Fruit fly (Drosophila melanogaster): ENCODE results near the gene ND-15.

The ND-15 gene

dm6 chr2L:114429-114828 is at the start of gene ND-15:
Gene ND-15 (plus strand): TSS chr2L:114726.
- TF ChIP-seq CG17801 (GFP tag; optimal IDR thresholded peaks at IDR 0.05; ENCODE audit: partially characterized antibody): no peak

DNA sequence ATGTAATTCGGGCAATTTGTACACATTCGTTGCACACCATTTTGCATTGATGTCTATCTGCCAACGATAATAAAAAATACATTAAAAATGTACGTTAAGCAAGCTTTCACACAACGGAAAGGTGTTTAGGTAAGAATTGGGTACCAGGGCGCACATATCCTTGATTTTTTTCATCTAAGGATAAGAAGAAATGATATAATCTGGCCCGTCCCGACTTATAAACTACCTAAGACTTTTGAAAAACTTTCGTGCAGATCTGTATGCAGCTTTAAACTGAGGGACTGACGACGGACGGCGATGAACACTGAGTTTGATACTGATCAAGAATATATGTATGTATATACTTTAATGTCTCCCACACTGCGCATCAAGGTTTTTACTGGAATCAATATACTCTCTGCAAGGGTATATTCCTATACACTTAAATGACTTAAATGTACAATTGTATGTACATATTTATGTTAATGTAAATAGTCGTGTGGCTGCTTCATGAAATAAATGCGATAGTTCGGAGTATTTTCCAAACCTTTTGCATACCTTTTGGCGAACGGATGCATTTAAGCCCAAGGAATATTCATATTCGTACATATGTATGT is 49.1 kb upstream of the ND-15 start, which contains the start of gene Cda5:
Cda5 (minus strand) TSS at position 51 of the 596 bp plus-strand sequence.
- TF ChIP-seq CG17801 (GFP tag; optimal IDR thresholded peaks at IDR 0.05; ENCODE audit: partially characterized antibody): no peak

DNA sequence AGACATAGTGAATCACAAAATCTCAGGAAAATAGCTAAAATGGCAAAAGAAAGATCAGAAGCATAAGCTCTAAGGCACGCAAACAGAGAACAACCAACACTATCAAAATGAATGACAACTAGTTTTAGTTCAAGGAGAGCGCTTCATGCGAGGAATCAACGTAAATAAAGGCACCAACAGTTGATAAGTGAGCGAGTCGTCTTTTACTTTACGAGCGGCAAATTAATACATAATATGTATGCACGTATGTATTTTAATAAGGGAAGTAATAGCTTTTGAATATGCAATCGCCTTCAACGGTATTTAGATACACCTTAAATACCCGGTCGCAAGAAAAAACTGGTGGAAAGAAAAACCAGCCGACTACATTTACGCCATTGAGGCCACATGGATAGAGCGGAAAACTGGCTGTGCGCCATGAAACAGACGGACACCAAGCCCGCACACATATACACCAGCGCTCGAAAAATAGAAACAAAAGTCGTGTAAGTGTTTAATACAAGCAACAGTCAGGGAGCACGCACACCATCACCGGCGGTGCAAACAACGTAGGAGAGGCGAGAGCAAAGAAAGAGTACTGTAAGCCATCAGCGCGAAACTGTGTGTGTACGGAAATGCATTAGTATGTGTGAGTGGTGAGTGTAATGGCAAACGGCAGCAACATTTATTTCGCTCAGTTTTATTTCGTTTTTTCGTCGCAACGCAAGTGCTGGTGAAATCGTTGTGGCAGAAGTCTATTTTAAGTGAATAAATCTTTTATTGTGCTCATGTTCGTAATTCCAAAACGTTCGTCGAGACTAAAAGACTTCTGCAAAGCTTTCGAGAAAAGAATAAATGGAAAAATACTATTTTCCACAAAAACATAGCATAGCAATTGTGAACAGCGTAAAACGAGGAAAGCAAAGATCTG is 47.9 kb upstream of the ND-15 start, which contains the start of gene dbr:
dbr (plus strand) TSS at position 114 of the 910 bp plus-strand sequence.
- peak; percentile 27 for TF ChIP-seq CG17801 (GFP tag; optimal IDR thresholded peaks at IDR 0.05; ENCODE audit: partially characterized antibody)

- TF ChIP-seq CG17801 (GFP tag; optimal IDR thresholded peaks at IDR 0.05; ENCODE audit: partially characterized antibody): no peak
These were observed 47.3 kb upstream of the ND-15 start for dm6 chr2L:67279-67657.

- TF ChIP-seq CG17801 (GFP tag; optimal IDR thresholded peaks at IDR 0.05; ENCODE audit: partially characterized antibody): no peak
These were observed 45.0 kb upstream of the ND-15 start for dm6 chr2L:69560-69959.

dm6 chr2L:71457-71856 is 43.1 kb upstream of the ND-15 start, which contains the start of gene galectin:
Gene galectin (plus strand): TSS chr2L:71757.
- TF ChIP-seq CG17801 (GFP tag; optimal IDR thresholded peaks at IDR 0.05; ENCODE audit: partially characterized antibody): peak; percentile 6

dm6 chr2L:71869-72751 is 42.4 kb upstream of the ND-15 start:
- peak; percentile 16 for TF ChIP-seq CG17801 (GFP tag; optimal IDR thresholded peaks at IDR 0.05; ENCODE audit: partially characterized antibody)

dm6 chr2L:72752-73435 is 41.6 kb upstream of the ND-15 start:
- TF ChIP-seq CG17801 (GFP tag; optimal IDR thresholded peaks at IDR 0.05; ENCODE audit: partially characterized antibody): no peak

- TF ChIP-seq CG17801 (GFP tag; optimal IDR thresholded peaks at IDR 0.05; ENCODE audit: partially characterized antibody): no peak
These were observed 40.7 kb upstream of the ND-15 start for dm6 chr2L:73760-74388.

dm6 chr2L:76048-76447 is 38.5 kb upstream of the ND-15 start, which contains the start of gene CG11374:
Gene CG11374 (plus strand): TSS chr2L:76348.
- no peak for TF ChIP-seq CG17801 (GFP tag; optimal IDR thresholded peaks at IDR 0.05; ENCODE audit: partially characterized antibody)

DNA sequence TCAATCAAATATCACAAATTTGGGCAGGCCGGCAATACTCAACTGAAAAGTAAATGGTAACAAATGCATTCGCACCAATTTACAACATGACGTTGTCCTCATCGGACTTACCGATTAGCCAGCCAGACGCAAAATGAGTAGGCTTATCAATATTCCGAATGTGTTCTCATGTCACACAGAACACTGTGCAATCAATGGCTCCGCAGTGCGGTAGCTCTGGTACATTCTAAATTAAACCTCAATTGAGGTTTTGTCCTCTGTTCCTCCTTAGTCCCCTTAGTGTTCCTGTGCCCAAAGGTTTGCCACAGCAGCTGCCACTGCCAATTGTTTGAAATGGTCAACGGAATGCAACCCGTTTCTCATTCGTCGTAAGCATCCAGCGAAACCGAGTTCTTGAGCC is 35.7 kb upstream of the ND-15 start:
- no peak for TF ChIP-seq CG17801 (GFP tag; optimal IDR thresholded peaks at IDR 0.05; ENCODE audit: partially characterized antibody)

DNA sequence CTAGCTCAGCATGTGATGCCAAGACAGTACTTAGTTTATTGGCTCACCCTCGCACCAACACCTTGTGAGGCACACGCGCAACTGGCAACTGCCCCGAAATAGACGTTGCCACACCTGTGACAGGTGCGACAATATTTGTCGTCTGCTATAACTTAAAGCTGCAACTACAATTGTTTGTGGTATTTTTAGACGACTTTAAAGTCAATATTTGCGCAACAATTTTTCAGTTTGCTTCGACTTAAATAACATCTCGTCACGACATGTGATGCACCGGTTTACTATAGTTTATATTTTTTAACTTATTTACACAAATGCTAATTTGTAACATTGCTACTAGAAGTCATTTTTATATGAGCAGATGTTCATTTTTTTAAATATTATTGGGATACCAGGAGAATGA is 33.3 kb upstream of the ND-15 start:
- no peak for TF ChIP-seq CG17801 (GFP tag; optimal IDR thresholded peaks at IDR 0.05; ENCODE audit: partially characterized antibody)

DNA sequence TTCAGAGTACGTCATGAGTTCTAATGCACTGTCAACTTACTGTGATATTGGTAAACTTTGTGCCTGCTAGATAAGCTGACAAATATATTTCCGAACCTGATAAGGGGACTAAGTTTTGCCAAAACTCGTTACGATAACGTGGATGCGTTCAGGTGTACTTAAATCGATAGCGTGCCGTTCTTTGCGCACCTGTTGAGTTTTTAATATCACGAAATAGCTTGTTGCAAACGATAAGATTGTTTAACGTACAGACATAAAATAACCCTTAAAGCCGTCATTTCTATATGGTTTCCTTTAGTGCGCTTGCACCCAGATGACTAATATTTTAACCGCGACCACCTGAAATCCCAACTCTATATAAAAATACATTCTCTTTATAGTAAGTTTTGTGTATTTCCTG is 32.4 kb upstream of the ND-15 start:
- TF ChIP-seq CG17801 (GFP tag; optimal IDR thresholded peaks at IDR 0.05; ENCODE audit: partially characterized antibody): no peak

dm6 chr2L:85099-85498 is 29.4 kb upstream of the ND-15 start:
- no peak for TF ChIP-seq CG17801 (GFP tag; optimal IDR thresholded peaks at IDR 0.05; ENCODE audit: partially characterized antibody)
